Worm (Caenorhabditis elegans) whole organism, L4 larva: ENCODE data around the gene mam-6.
A peak's percentile ranks its signal among the peaks of the same experiment; 100 is the strongest.

ENCODE experiments used
- D1046.2 ChIP-seq: fragments of 200-800 bp; sonication (Bioruptor generic); IDR thresholded peaks from 2 replicates; pipeline ENCODE4 v1.3.6; 2022; ENCODE audit warnings: missing genetic modification characterization, missing compliant biosample characterization
- F26F4.8 ChIP-seq: fragments of 200-800 bp; sonication (Bioruptor generic); conservative IDR thresholded peaks from 2 replicates; pipeline ENCODE4 v1.3.6; 2022; ENCODE audit warnings: missing genetic modification characterization, missing compliant biosample characterization
- F44E2.7 ChIP-seq: fragments of 200-800 bp; sonication (Bioruptor generic); IDR thresholded peaks from 2 replicates; pipeline ENCODE4 v2.1.2; 2022; ENCODE audit warnings: missing genetic modification characterization, missing compliant biosample characterization
- F49E8.2 ChIP-seq: sonication (generic microtip); optimal IDR thresholded peaks from 2 replicates; lab custom pipeline; 2016; ENCODE audit warnings: missing compliant biosample characterization, mild to moderate bottlenecking, missing genetic modification characterization, borderline replicate concordance
- R02D3.7 ChIP-seq: fragments of 150-350 bp; sonication (generic microtip); optimal IDR thresholded peaks from 3 replicates; lab custom pipeline; 2014; ENCODE audit warnings: missing biosample characterization, missing genetic modification characterization
- T20F7.1 ChIP-seq: fragments of 200-800 bp; sonication (Bioruptor generic); optimal IDR thresholded peaks from 2 replicates; lab custom pipeline; 2018; ENCODE audit warnings: mild to moderate bottlenecking, missing genetic modification characterization, missing compliant biosample characterization
- T26A8.4 ChIP-seq: fragments of 200-800 bp; sonication (Bioruptor generic); IDR thresholded peaks from 2 replicates; pipeline ENCODE4 v1.3.6; 2022; ENCODE audit warnings: missing genetic modification characterization, missing compliant biosample characterization
- Y5F2A.4 ChIP-seq: fragments of 200-800 bp; sonication (Bioruptor generic); optimal IDR thresholded peaks from 2 replicates; lab custom pipeline; 2018; ENCODE audit warnings: mild to moderate bottlenecking, missing genetic modification characterization, missing compliant biosample characterization
- ZK546.5 ChIP-seq, 2 experiments: sonication (generic microtip); optimal IDR thresholded peaks; 2 replicates each; lab custom pipeline; 2017; ENCODE audit warnings: missing biosample characterization in 2 of 2, missing genetic modification characterization in 2 of 2
- aha-1 ChIP-seq: fragments of 150-350 bp; peaks from one replicate; lab custom pipeline; 2014; ENCODE audit warnings: missing biosample characterization, missing genetic modification characterization
- arid-1 ChIP-seq: fragments of 200-800 bp; sonication (Bioruptor generic); conservative IDR thresholded peaks from 2 replicates; pipeline ENCODE4 v1.3.6; 2022; ENCODE audit warnings: missing genetic modification reagents, missing genetic modification characterization, missing compliant biosample characterization
- ceh-20 ChIP-seq: fragments of 200-800 bp; sonication (Bioruptor generic); IDR thresholded peaks from 2 replicates; pipeline ENCODE4 v1.3.6; 2022; ENCODE audit warnings: missing genetic modification reagents, missing genetic modification characterization, missing compliant biosample characterization
- ceh-28 ChIP-seq: fragments of 150-350 bp; optimal IDR thresholded peaks from 2 replicates; lab custom pipeline; 2014; ENCODE audit warnings: missing biosample characterization, missing genetic modification reagents, missing genetic modification characterization
- ceh-44 ChIP-seq: fragments of 200-800 bp; sonication (Bioruptor generic); IDR thresholded peaks from 2 replicates; pipeline ENCODE4 v1.3.6; 2022; ENCODE audit warnings: missing genetic modification reagents, missing genetic modification characterization, missing compliant biosample characterization
- ctbp-1 ChIP-seq: fragments of 200-800 bp; sonication (Bioruptor generic); IDR thresholded peaks from 2 replicates; pipeline ENCODE4 v1.3.6; 2022; ENCODE audit warnings: missing genetic modification reagents, missing genetic modification characterization, missing compliant biosample characterization
- dmd-8 ChIP-seq: fragments of 200-800 bp; sonication (Bioruptor generic); IDR thresholded peaks from 2 replicates; pipeline ENCODE4 v1.3.6; 2022; ENCODE audit warnings: missing genetic modification characterization, missing compliant biosample characterization
- duxl-1 ChIP-seq: sonication (generic microtip); optimal IDR thresholded peaks from 2 replicates; lab custom pipeline; 2016; ENCODE audit warnings: mild to moderate bottlenecking, missing genetic modification characterization, moderate library complexity, missing compliant biosample characterization; ENCODE audit not compliant: poor library complexity
- fkh-10 ChIP-seq: fragments of 150-350 bp; optimal IDR thresholded peaks from 2 replicates; lab custom pipeline; 2014; ENCODE audit warnings: missing biosample characterization, missing genetic modification reagents, missing genetic modification characterization
- fos-1 ChIP-seq: fragments of 150-350 bp; optimal IDR thresholded peaks from 2 replicates; lab custom pipeline; 2014; ENCODE audit warnings: missing biosample characterization, missing genetic modification characterization
- jun-1 ChIP-seq: fragments of 150-350 bp; optimal IDR thresholded peaks from 2 replicates; lab custom pipeline; 2014; ENCODE audit warnings: missing biosample characterization, missing genetic modification reagents, missing genetic modification characterization
- lin-13 ChIP-seq: fragments of 150-350 bp; optimal IDR thresholded peaks from 2 replicates; lab custom pipeline; 2014; ENCODE audit warnings: missing biosample characterization, missing genetic modification reagents, missing genetic modification characterization
- lin-15B ChIP-seq: fragments of 150-350 bp; sonication (generic microtip); optimal IDR thresholded peaks from 3 replicates; lab custom pipeline; 2014; ENCODE audit warnings: missing biosample characterization, missing genetic modification characterization
- lin-29 ChIP-seq: fragments of 200-800 bp; sonication (Bioruptor generic); IDR thresholded peaks from 2 replicates; pipeline ENCODE4 v1.3.6; 2022; ENCODE audit warnings: missing genetic modification reagents, missing genetic modification characterization, missing compliant biosample characterization
- lin-38 ChIP-seq: fragments of 200-800 bp; sonication (Bioruptor generic); IDR thresholded peaks from 2 replicates; pipeline ENCODE4 v1.3.6; 2022; ENCODE audit warnings: missing genetic modification reagents, missing genetic modification characterization, missing compliant biosample characterization
- lsy-2 ChIP-seq, 2 experiments: fragments of 150-350 bp in 1 of 2; sonication (generic microtip) in 1 of 2; optimal IDR thresholded peaks; 2 replicates each; lab custom pipeline; 2014 to 2017; ENCODE audit warnings: missing biosample characterization in 2 of 2, missing genetic modification characterization in 2 of 2
- mdl-1 ChIP-seq, 2 experiments: fragments of 150-350 bp in 1 of 2; sonication (generic microtip) in 1 of 2; optimal IDR thresholded peaks; 2 replicates each; lab custom pipeline; 2014 to 2017; ENCODE audit warnings: missing biosample characterization in 2 of 2, missing genetic modification characterization in 2 of 2
- mep-1 ChIP-seq: fragments of 150-350 bp; sonication (generic microtip); optimal IDR thresholded peaks from 3 replicates; lab custom pipeline; 2014; ENCODE audit warnings: missing biosample characterization, missing genetic modification characterization
- mxl-2 ChIP-seq: fragments of 200-800 bp; sonication (Bioruptor generic); conservative IDR thresholded peaks from 2 replicates; pipeline ENCODE4 v1.3.6; 2022; ENCODE audit warnings: missing genetic modification reagents, missing genetic modification characterization, missing compliant biosample characterization
- nhr-6 ChIP-seq: fragments of 150-350 bp; optimal IDR thresholded peaks from 2 replicates; lab custom pipeline; 2014; ENCODE audit warnings: missing biosample characterization, missing genetic modification characterization
- rbr-2 ChIP-seq: sonication (generic microtip); optimal IDR thresholded peaks from 2 replicates; lab custom pipeline; 2016; ENCODE audit warnings: missing genotype, missing genetic modification characterization, missing compliant biosample characterization
- skn-1 ChIP-seq: fragments of 150-350 bp; optimal IDR thresholded peaks from 2 replicates; lab custom pipeline; 2014; ENCODE audit warnings: missing biosample characterization, missing genetic modification characterization
- tra-1 ChIP-seq: fragments of 200-800 bp; sonication (Bioruptor generic); IDR thresholded peaks from 2 replicates; pipeline ENCODE4 v1.3.6; 2022; ENCODE audit warnings: missing genetic modification reagents, missing genetic modification characterization, missing compliant biosample characterization
- unc-39 ChIP-seq: sonication (generic microtip); optimal IDR thresholded peaks from 2 replicates; lab custom pipeline; 2017; ENCODE audit warnings: missing biosample characterization, missing genetic modification characterization
- unc-62 ChIP-seq, 3 experiments: fragments of 150-350 bp in 1 of 3; sonication (generic microtip); optimal IDR thresholded peaks in 2 of 3; peaks in 1 of 3; 1 replicate in 1 of 3; 2 replicates in 2 of 3; lab custom pipeline; 2014 to 2017; ENCODE audit warnings: missing biosample characterization in 3 of 3, missing genetic modification characterization in 3 of 3, missing genetic modification reagents in 3 of 3, missing genotype in 1 of 3
- zip-2 ChIP-seq: fragments of 150-350 bp; optimal IDR thresholded peaks from 2 replicates; lab custom pipeline; 2014; ENCODE audit warnings: missing biosample characterization, missing genetic modification characterization

mam-6 gene

ce11 chrX:15034787-15035186, 34.4 kb downstream of the mam-6 start, which contains the start of gene dsc-1:
dsc-1 (minus strand) TSS chrX:15034832.
- TF ChIP-seq duxl-1 (tag; lab: Kevin White, UChicago): no peak
- TF ChIP-seq T20F7.1 (GFP tag; lab: Kevin White, UChicago): no peak
- TF ChIP-seq ceh-44 (GFP tag; lab: Robert Waterston, UW): no peak
- no peak for TF ChIP-seq zip-2 (tag; lab: Kevin White, UChicago)
- TF ChIP-seq D1046.2: no peak
- no peak for TF ChIP-seq ceh-28 (tag; lab: Kevin White, UChicago)
- TF ChIP-seq lin-38: no peak

ce11 chrX:15027997-15028396, 41.1 kb downstream of the mam-6 start:
- TF ChIP-seq ZK546.5 (tag; optimal IDR thresholded peaks at IDR 0.05; lab: Kevin White, UChicago) (no peak), fkh-10 (GFP tag; lab: Kevin White, UChicago) (no peak), unc-39 (tag; lab: Kevin White, UChicago) (no peak), nhr-6 (tag; lab: Kevin White, UChicago) (no peak), T26A8.4 (GFP tag; lab: Robert Waterston, UW) (no peak), mdl-1 (tag; optimal IDR thresholded peaks at IDR 0.05; lab: Kevin White, UChicago) (no peak)

ce11 chrX:15027566-15027965, 41.6 kb downstream of the mam-6 start:
- TF ChIP-seq lsy-2 (tag; optimal IDR thresholded peaks at IDR 0.05; lab: Kevin White, UChicago): peak in 1 of 2 experiments; percentile 26
- no peak for TF ChIP-seq mxl-2 (GFP tag; lab: Robert Waterston, UW)
- TF ChIP-seq aha-1 (tag; lab: Kevin White, UChicago): peak; percentile 50
- TF ChIP-seq unc-62 (GFP tag; optimal IDR thresholded peaks at IDR 0.05 in 1 of 2; lab: Kevin White, UChicago): peak in 1 of 2 experiments; percentile 93
- TF ChIP-seq unc-62 (tag; optimal IDR thresholded peaks at IDR 0.05; lab: Kevin White, UChicago): no peak
- TF ChIP-seq mep-1 (tag; lab: Kevin White, UChicago): peak; percentile 16
- TF ChIP-seq rbr-2: no peak
- TF ChIP-seq lin-15B (tag; lab: Kevin White, UChicago): no peak
- TF ChIP-seq ceh-20: peak; percentile 56; the same call in 1 of the 2 replicates

- TF ChIP-seq jun-1 (tag; lab: Kevin White, UChicago) (no peak), Y5F2A.4 (GFP tag; lab: Kevin White, UChicago) (no peak), arid-1 (GFP tag; lab: Robert Waterston, UW) (no peak), F49E8.2 (no peak), unc-39 (tag; lab: Kevin White, UChicago) (no peak), fkh-10 (GFP tag; lab: Kevin White, UChicago) (no peak), lin-29 (no peak), ctbp-1 (no peak), F44E2.7 (GFP tag; lab: Robert Waterston, UW) (no peak), zip-2 (tag; lab: Kevin White, UChicago) (no peak), skn-1 (tag; lab: Kevin White, UChicago) (no peak), fos-1 (tag; lab: Kevin White, UChicago) (no peak), ceh-44 (GFP tag; lab: Robert Waterston, UW) (no peak), rbr-2 (no peak), F26F4.8 (GFP tag; lab: Robert Waterston, UW) (no peak), tra-1 (no peak), mep-1 (tag; lab: Kevin White, UChicago) (no peak), dmd-8 (GFP tag; lab: Robert Waterston, UW) (no peak), R02D3.7 (no peak), lin-13 (GFP tag; lab: Kevin White, UChicago) (no peak)
These were observed 43.1 kb downstream of the mam-6 start, which contains the start of gene seb-3 for ce11 chrX:15026008-15026407. seb-3 (plus strand) TSS chrX:15026308.
